Fruit fly (Drosophila melanogaster): ENCODE results near the gene CG10352.

- TF ChIP-seq ttk (GFP tag; IDR thresholded peaks at IDR 0.05) (peak; percentile 84), slbo (GFP tag; IDR thresholded peaks at IDR 0.05) (peak; percentile 63), p53 (GFP tag; optimal IDR thresholded peaks at IDR 0.05) (no peak), fd102C (GFP tag; optimal IDR thresholded peaks at IDR 0.05) (no peak), cg (GFP tag; optimal IDR thresholded peaks at IDR 0.05) (no peak)
Measured at dm6 chrX:11857522-11858438, 19.2 kb downstream of the CG10352 start.

Data from whole organism, embryonic.